Worm (Caenorhabditis elegans) whole organism, late embryonic: ENCODE results near the gene T20D3.14.

ENCODE experiments used
- C08G9.2 ChIP-seq: sonication (generic microtip); optimal IDR thresholded peaks from 2 replicates; lab custom pipeline; 2016; ENCODE audit warnings: mild to moderate bottlenecking, missing genetic modification characterization, moderate library complexity, missing compliant biosample characterization
- C38D4.7 ChIP-seq: fragments of 200-800 bp; sonication (Bioruptor generic); optimal IDR thresholded peaks from 2 replicates; lab custom pipeline; 2018; ENCODE audit warnings: mild to moderate bottlenecking, missing genetic modification characterization, moderate library complexity, missing compliant biosample characterization
- F13H6.1 ChIP-seq: sonication (generic microtip); optimal IDR thresholded peaks from 2 replicates; lab custom pipeline; 2016; ENCODE audit warnings: missing genetic modification characterization, missing compliant biosample characterization
- K02D7.2 ChIP-seq: sonication (generic microtip); optimal IDR thresholded peaks from 2 replicates; lab custom pipeline; 2017; ENCODE audit warnings: mild to moderate bottlenecking, missing genetic modification characterization, missing compliant biosample characterization
- T23F11.4 ChIP-seq: fragments of 200-800 bp; sonication (Bioruptor generic); optimal IDR thresholded peaks from 2 replicates; lab custom pipeline; 2018; ENCODE audit warnings: mild to moderate bottlenecking, missing genetic modification characterization, missing compliant biosample characterization
- ahr-1 ChIP-seq: sonication (generic microtip); optimal IDR thresholded peaks from 2 replicates; lab custom pipeline; 2016; ENCODE audit warnings: missing genetic modification characterization, missing compliant biosample characterization
- ama-1 ChIP-seq: fragments of 150-350 bp; optimal IDR thresholded peaks from 2 replicates; lab custom pipeline; 2014
- ceh-22 ChIP-seq: sonication (generic microtip); optimal IDR thresholded peaks from 2 replicates; lab custom pipeline; 2017; ENCODE audit warnings: missing biosample characterization, missing genetic modification characterization
- ceh-24 ChIP-seq: sonication (generic microtip); optimal IDR thresholded peaks from 2 replicates; lab custom pipeline; 2016; ENCODE audit warnings: mild to moderate bottlenecking, missing genetic modification characterization, missing compliant biosample characterization
- ceh-30 ChIP-seq: fragments of 150-350 bp; optimal IDR thresholded peaks from 2 replicates; lab custom pipeline; 2014; ENCODE audit warnings: missing biosample characterization, missing genetic modification characterization
- ceh-31 ChIP-seq: sonication (generic microtip); optimal IDR thresholded peaks from 2 replicates; lab custom pipeline; 2016; ENCODE audit warnings: missing genetic modification characterization, missing compliant biosample characterization
- ceh-45 ChIP-seq: fragments of 200-800 bp; sonication (Bioruptor generic); IDR thresholded peaks from 2 replicates; pipeline ENCODE4 v1.3.6; 2022; ENCODE audit warnings: missing genetic modification reagents, missing genetic modification characterization, missing compliant biosample characterization
- dmd-4 ChIP-seq: sonication (generic microtip); optimal IDR thresholded peaks from 2 replicates; lab custom pipeline; 2016; ENCODE audit warnings: borderline replicate concordance, missing genetic modification characterization, missing compliant biosample characterization
- elt-2 ChIP-seq: sonication (generic microtip); optimal IDR thresholded peaks from 2 replicates; lab custom pipeline; 2016; ENCODE audit warnings: missing genetic modification reagents, missing genetic modification characterization, missing compliant biosample characterization
- elt-4 ChIP-seq: sonication (generic microtip); optimal IDR thresholded peaks from 2 replicates; lab custom pipeline; 2016; ENCODE audit warnings: missing genetic modification characterization, missing compliant biosample characterization
- ets-4 ChIP-seq: sonication (generic microtip); optimal IDR thresholded peaks from 2 replicates; lab custom pipeline; 2016; ENCODE audit warnings: missing genetic modification characterization, missing compliant biosample characterization
- fax-1 ChIP-seq: sonication (generic microtip); optimal IDR thresholded peaks from 2 replicates; lab custom pipeline; 2016; ENCODE audit warnings: missing genotype, missing genetic modification characterization, missing compliant biosample characterization
- fkh-10 ChIP-seq: fragments of 150-350 bp; optimal IDR thresholded peaks from 2 replicates; lab custom pipeline; 2014; ENCODE audit warnings: missing biosample characterization, missing genetic modification reagents, missing genetic modification characterization
- fkh-6 ChIP-seq: sonication (generic microtip); optimal IDR thresholded peaks from 2 replicates; lab custom pipeline; 2016; ENCODE audit warnings: missing genetic modification characterization, missing compliant biosample characterization
- gmeb-2 ChIP-seq: sonication (generic microtip); optimal IDR thresholded peaks from 2 replicates; lab custom pipeline; 2016; ENCODE audit warnings: missing genetic modification characterization, inconsistent platforms, missing compliant biosample characterization
- hlh-15 ChIP-seq: sonication (generic microtip); optimal IDR thresholded peaks from 2 replicates; lab custom pipeline; 2016; ENCODE audit warnings: missing genetic modification characterization, missing compliant biosample characterization
- nhr-232 ChIP-seq: sonication (generic microtip); optimal IDR thresholded peaks from 2 replicates; lab custom pipeline; 2016; ENCODE audit warnings: missing genetic modification characterization, missing compliant biosample characterization
- npax-4 ChIP-seq: sonication (generic microtip); optimal IDR thresholded peaks from 2 replicates; lab custom pipeline; 2016; ENCODE audit warnings: missing genetic modification characterization, missing compliant biosample characterization
- odd-2 ChIP-seq: sonication (generic microtip); optimal IDR thresholded peaks from 2 replicates; lab custom pipeline; 2017; ENCODE audit warnings: antibody characterized with exemption, mild to moderate bottlenecking, missing genetic modification characterization, missing compliant biosample characterization
- pqm-1 ChIP-seq: sonication (generic microtip); optimal IDR thresholded peaks from 2 replicates; lab custom pipeline; 2016; ENCODE audit warnings: missing genetic modification characterization, missing compliant biosample characterization
- ref-2 ChIP-seq: sonication (generic microtip); optimal IDR thresholded peaks from 2 replicates; lab custom pipeline; 2016; ENCODE audit warnings: missing genetic modification characterization, missing compliant biosample characterization
- sdc-2 ChIP-seq: sonication (generic microtip); optimal IDR thresholded peaks from 2 replicates; lab custom pipeline; 2016; ENCODE audit warnings: missing genotype, missing genetic modification characterization, missing compliant biosample characterization
- sox-4 ChIP-seq: sonication (generic microtip); optimal IDR thresholded peaks from 2 replicates; lab custom pipeline; 2017; ENCODE audit warnings: mild to moderate bottlenecking, missing genetic modification characterization, inconsistent platforms, missing compliant biosample characterization
- syd-9 ChIP-seq: sonication (generic microtip); optimal IDR thresholded peaks from 2 replicates; lab custom pipeline; 2016; ENCODE audit warnings: mild to moderate bottlenecking, missing genetic modification characterization, moderate library complexity, missing compliant biosample characterization
- tbx-7 ChIP-seq: sonication (generic microtip); optimal IDR thresholded peaks from 2 replicates; lab custom pipeline; 2016; ENCODE audit warnings: missing genotype, missing genetic modification characterization, missing compliant biosample characterization
- unc-86 ChIP-seq: sonication (generic microtip); optimal IDR thresholded peaks from 2 replicates; lab custom pipeline; 2016; ENCODE audit warnings: missing genetic modification characterization, missing compliant biosample characterization
- zip-5 ChIP-seq: sonication (generic microtip); optimal IDR thresholded peaks from 2 replicates; lab custom pipeline; 2016; ENCODE audit warnings: missing genetic modification characterization, missing compliant biosample characterization

The T20D3.14 gene

DNA sequence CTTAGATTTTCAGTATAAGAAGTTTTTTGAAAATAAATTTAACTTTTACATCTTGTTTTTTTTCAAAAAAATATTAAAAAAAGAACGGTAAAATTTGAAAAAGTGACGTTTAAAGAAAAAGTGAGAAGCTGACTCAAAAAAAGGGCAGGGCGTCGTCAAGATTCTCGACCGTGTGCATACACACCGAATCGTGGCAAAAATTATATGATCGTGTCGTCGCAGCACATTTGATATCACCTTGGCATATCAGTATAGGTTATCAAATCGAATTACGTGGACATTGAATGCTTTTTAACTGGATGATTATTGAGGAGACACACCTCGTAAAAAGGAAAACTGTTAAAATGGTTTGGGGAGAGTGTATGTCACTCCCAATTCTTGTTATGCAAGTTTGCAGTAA lies 2.7 kb downstream of the T20D3.14 start:
- TF ChIP-seq ref-2 (tag; lab: Kevin White, UChicago) (no peak), elt-2 (tag; lab: Kevin White, UChicago) (peak; percentile 49), sdc-2 (no peak), ceh-45 (GFP tag; lab: Robert Waterston, UW) (no peak)

DNA sequence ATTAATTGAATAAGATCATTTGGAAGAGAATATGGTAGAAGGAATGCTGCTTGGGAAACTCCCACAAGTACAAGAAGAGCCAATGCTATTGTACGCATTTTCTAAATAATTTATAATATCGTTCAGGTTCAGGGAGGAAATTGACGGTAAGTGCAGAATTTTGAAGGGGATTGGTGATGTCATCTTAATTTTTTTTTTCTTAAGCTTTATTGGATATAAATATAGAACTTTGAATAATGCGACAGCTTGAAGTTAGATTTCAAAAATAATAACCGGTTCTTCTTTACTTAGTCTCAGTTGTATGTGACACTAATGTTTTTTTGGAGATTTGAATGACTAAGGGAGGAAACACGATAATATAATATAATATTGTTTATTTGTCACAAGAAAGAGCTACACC lies 5.0 kb downstream of the T20D3.14 start, which contains the start of gene nspg-7.1:
TSS of gene nspg-7.1 (minus strand) at position 101 of the 400 bp plus-strand sequence.
- TF ChIP-seq ama-1 (lab: Kevin White, UChicago) (no peak), syd-9 (tag; lab: Kevin White, UChicago) (no peak), C38D4.7 (no peak), zip-5 (tag; lab: Kevin White, UChicago) (no peak), pqm-1 (tag; lab: Kevin White, UChicago) (no peak), sox-4 (tag; lab: Kevin White, UChicago) (no peak), npax-4 (no peak), hlh-15 (tag; lab: Kevin White, UChicago) (no peak), ets-4 (tag; lab: Kevin White, UChicago) (no peak), elt-2 (tag; lab: Kevin White, UChicago) (no peak), nhr-232 (no peak), fkh-10 (GFP tag; lab: Kevin White, UChicago) (no peak), sdc-2 (no peak), ceh-31 (tag; lab: Kevin White, UChicago) (no peak)
- TF ChIP-seq, all 69 proteins: peak for 0

DNA sequence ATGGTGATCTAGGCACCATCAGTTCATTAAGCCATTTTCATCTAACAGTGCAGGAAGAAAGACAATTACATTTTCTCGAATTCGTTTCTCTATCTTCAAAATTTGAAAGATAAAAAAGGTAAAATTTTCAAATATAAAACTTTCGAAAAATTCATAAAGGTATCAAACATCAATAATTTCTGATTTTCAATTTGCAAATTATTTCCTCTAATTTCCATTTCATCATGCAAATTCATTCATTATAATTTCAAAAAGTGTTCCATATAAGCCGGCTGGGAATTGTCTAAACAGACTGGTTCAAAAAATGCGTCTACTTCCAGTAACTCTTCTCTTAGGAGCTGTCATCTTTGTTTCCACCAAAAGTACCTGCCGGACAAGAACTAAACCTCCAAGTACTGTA lies 8.0 kb downstream of the T20D3.14 start, which contains the start of gene clec-183:
TSS of gene clec-183 (plus strand) at position 301 of the 400 bp plus-strand sequence.
- no peak for TF ChIP-seq zip-5 (tag; lab: Kevin White, UChicago)

DNA sequence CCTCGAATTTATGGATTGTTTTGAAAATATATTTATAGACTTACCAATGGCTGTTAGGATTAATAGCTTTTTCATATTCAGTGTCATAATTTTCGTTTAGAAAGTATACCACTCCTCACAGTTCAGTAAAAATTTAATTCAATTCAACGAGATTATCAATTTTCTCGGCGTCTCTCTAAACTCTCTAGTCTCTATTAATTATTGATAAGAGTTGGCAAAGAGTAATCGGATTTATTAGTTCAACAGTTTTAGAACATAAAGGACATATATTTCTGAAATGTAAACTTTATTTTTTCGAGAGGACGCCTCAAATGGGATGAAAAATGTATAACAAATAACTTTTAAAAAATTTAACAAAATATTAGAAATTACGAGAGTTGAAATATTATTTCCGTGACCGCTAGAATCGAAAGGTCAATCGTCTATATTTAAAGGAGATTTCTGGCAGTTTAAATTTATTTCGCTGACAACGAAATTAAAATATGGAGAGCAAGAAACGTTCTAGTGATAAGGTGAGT lies 11.7 kb downstream of the T20D3.14 start, which contains the start of the genes nspg-11 and F49C12.15:
TSS of gene nspg-11 (minus strand) at position 101 of the 518 bp plus-strand sequence.
TSS of gene F49C12.15 (plus strand) at position 468 of the 518 bp plus-strand sequence.
- TF ChIP-seq ahr-1 (tag; lab: Kevin White, UChicago) (no peak), F13H6.1 (tag; lab: Kevin White, UChicago) (no peak), ceh-22 (tag; lab: Kevin White, UChicago) (no peak), ceh-24 (tag; lab: Kevin White, UChicago) (no peak), elt-2 (tag; lab: Kevin White, UChicago) (no peak), fkh-6 (tag; lab: Kevin White, UChicago) (no peak), ceh-30 (tag; lab: Kevin White, UChicago) (no peak)

DNA sequence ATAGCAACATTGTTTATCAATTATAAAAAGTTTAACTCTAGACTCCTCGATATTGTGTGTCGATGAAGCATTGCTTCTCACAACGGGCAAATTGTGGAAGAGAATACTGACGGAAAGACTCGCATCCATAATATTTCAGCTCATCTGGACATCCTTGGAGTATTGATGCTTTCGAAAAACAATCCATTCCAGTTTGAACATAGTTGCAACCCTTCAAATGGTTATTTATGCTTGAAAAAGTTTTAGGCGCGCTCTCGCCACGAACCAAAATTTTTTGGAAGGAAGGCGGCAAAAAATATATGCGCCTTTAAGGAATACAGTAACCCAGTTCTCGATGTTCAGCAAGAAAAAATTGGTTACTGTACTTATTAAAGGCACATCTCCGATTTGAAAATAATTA lies 13.2 kb downstream of the T20D3.14 start:
- TF ChIP-seq dmd-4 (tag; lab: Kevin White, UChicago) = no peak
- TF ChIP-seq T23F11.4 (GFP tag; lab: Kevin White, UChicago) = no peak
- TF ChIP-seq C08G9.2 (tag; lab: Kevin White, UChicago) = no peak
- TF ChIP-seq K02D7.2 (tag; lab: Kevin White, UChicago) = no peak
- TF ChIP-seq syd-9 (tag; lab: Kevin White, UChicago) = no peak
- TF ChIP-seq unc-86 (tag; lab: Kevin White, UChicago) = no peak
- no peak for TF ChIP-seq ceh-31 (tag; lab: Kevin White, UChicago)
- TF ChIP-seq odd-2 (tag; lab: Kevin White, UChicago) = no peak
- no peak for TF ChIP-seq tbx-7 (tag; lab: Kevin White, UChicago)
- TF ChIP-seq sdc-2 = no peak
- TF ChIP-seq elt-4 = no peak
- TF ChIP-seq ceh-24 (tag; lab: Kevin White, UChicago) = no peak
- no peak for TF ChIP-seq fax-1
- TF ChIP-seq nhr-232 = no peak
- no peak for TF ChIP-seq ets-4 (tag; lab: Kevin White, UChicago)
- TF ChIP-seq gmeb-2 (tag; lab: Kevin White, UChicago) = no peak
